Worm (Caenorhabditis elegans) whole organism, L2 larva: ENCODE data around the gene Y14H12A.2.

ENCODE experiments used
- zag-1 ChIP-seq: fragments of 150-350 bp; optimal IDR thresholded peaks from 2 replicates; lab custom pipeline; 2014; ENCODE audit warnings: missing biosample characterization, missing genetic modification characterization
- ztf-1 ChIP-seq: fragments of 200-800 bp; sonication (Bioruptor generic); conservative IDR thresholded peaks from 2 replicates; pipeline ENCODE4 v1.3.6; 2022; ENCODE audit warnings: missing genetic modification characterization, missing compliant biosample characterization

- TF ChIP-seq zag-1 (no peak), ztf-1 (no peak)
These were observed 25.1 kb downstream of the Y14H12A.2 start for ce11 chrII:3964302-3964885.
